Worm (Caenorhabditis elegans) whole organism, midembryonic: ENCODE data around the gene T03G6.3.

ENCODE experiments used
- T22C8.4 ChIP-seq: fragments of 200-800 bp; sonication (Bioruptor generic); IDR thresholded peaks from 2 replicates; pipeline ENCODE4 v1.3.6; 2022; ENCODE audit warnings: missing genetic modification characterization, missing compliant biosample characterization
- cog-1 ChIP-seq: sonication (generic microtip); optimal IDR thresholded peaks from 2 replicates; lab custom pipeline; 2016; ENCODE audit warnings: missing genetic modification characterization, missing compliant biosample characterization
- flt-1 ChIP-seq: fragments of 200-800 bp; sonication (Bioruptor generic); IDR thresholded peaks from 2 replicates; pipeline ENCODE4 v1.3.6; 2022; ENCODE audit warnings: missing genetic modification characterization, missing compliant biosample characterization
- klf-2 ChIP-seq: fragments of 200-800 bp; sonication (Bioruptor generic); conservative IDR thresholded peaks from 2 replicates; pipeline ENCODE4 v1.3.6; 2022; ENCODE audit warnings: missing genetic modification reagents, missing genetic modification characterization, missing compliant biosample characterization
- med-1 ChIP-seq: sonication (generic microtip); optimal IDR thresholded peaks from 2 replicates; lab custom pipeline; 2017; ENCODE audit warnings: missing genetic modification characterization, mild to moderate bottlenecking, missing compliant biosample characterization, antibody characterized with exemption, missing genetic modification reagents; ENCODE audit not compliant: insufficient read depth
- ref-1 ChIP-seq: fragments of 200-800 bp; sonication (Bioruptor generic); conservative IDR thresholded peaks from 2 replicates; pipeline ENCODE4 v1.3.6; 2022; ENCODE audit warnings: missing genetic modification reagents, missing genetic modification characterization, missing compliant biosample characterization
- tab-1 ChIP-seq: fragments of 200-800 bp; sonication (Bioruptor generic); IDR thresholded peaks from 2 replicates; pipeline ENCODE4 v1.3.6; 2022; ENCODE audit warnings: missing genetic modification characterization, missing compliant biosample characterization
- ztf-23 ChIP-seq: fragments of 200-800 bp; sonication (Bioruptor generic); IDR thresholded peaks from 2 replicates; pipeline ENCODE4 v1.3.6; 2022; ENCODE audit warnings: missing genetic modification reagents, missing genetic modification characterization, missing compliant biosample characterization
- ztf-29 ChIP-seq: fragments of 200-800 bp; sonication (Bioruptor generic); IDR thresholded peaks from 2 replicates; pipeline ENCODE4 v1.3.6; 2022; ENCODE audit warnings: missing genetic modification reagents, missing genetic modification characterization, missing compliant biosample characterization

DNA sequence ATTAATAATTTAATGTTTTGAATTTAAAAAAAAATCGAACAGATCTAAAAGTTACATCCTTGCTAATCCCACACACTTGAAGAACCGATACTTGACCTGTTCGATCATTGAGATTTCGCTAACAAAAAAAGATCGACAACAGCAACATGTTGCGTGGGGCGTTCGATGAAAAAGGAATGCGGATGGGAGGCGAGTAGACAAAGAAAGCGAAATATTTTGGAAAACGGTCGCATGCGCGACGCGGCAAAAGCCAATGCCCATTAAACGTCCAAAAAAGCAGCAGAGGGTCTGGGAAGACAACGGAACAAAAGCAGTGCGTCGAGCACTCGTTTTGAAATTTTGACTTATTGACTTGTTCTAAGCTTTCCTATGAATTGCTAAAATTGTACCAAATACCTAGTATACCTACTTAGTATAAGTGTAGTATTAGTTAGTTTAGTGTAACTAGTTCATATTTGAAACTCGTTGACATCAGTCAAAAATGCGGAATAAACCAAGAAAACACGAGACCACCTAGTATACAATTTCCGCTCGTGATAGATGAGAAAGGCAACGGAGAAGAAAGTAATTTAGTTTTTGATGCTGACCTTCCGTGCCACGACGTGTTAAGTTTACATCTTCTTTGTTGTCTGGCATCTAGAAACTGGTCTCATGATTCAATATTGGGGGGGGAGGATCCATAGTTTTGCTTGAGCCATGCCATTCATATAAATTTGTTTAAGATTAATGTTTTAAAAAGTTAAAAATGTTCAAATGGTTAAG lies 33.5 kb downstream of the T03G6.3 start:
- no peak for TF ChIP-seq flt-1 (GFP tag; lab: Robert Waterston, UW)
- TF ChIP-seq klf-2 (GFP tag; lab: Robert Waterston, UW) = no peak
- no peak for TF ChIP-seq med-1
- no peak for TF ChIP-seq ztf-23 (GFP tag; lab: Robert Waterston, UW)
- no peak for TF ChIP-seq ztf-29 (GFP tag; lab: Robert Waterston, UW)
- TF ChIP-seq ref-1 = no peak
- TF ChIP-seq T22C8.4 (GFP tag; lab: Robert Waterston, UW) = no peak
- TF ChIP-seq cog-1 (tag; lab: Kevin White, UChicago) = no peak
- no peak for TF ChIP-seq tab-1
